Worm (Caenorhabditis elegans) whole organism, L3 larva: Measurements from ENCODE around the gene F53A9.6.

Experiments
- egl-5 ChIP-seq: fragments of 150-350 bp; optimal IDR thresholded peaks from 2 replicates; lab custom pipeline; 2017; ENCODE audit warnings: missing biosample characterization, missing genetic modification reagents, missing genetic modification characterization, inconsistent platforms
- elt-3 ChIP-seq, 3 experiments: fragments of 150-350 bp in 1 of 3; sonication (generic microtip) in 2 of 3; optimal IDR thresholded peaks; 2 replicates in 2 of 3; 4 replicates in 1 of 3; lab custom pipeline; 2014 to 2017; ENCODE audit warnings: missing biosample characterization in 3 of 3, missing genetic modification characterization in 3 of 3
- jun-1 ChIP-seq: fragments of 150-350 bp; optimal IDR thresholded peaks from 2 replicates; lab custom pipeline; 2014; ENCODE audit warnings: missing biosample characterization, missing genetic modification reagents, missing genetic modification characterization
- nhr-25 ChIP-seq: sonication (generic microtip); optimal IDR thresholded peaks from 2 replicates; lab custom pipeline; 2017; ENCODE audit warnings: missing biosample characterization, missing genetic modification characterization
- nhr-43 ChIP-seq: sonication (generic microtip); optimal IDR thresholded peaks from 2 replicates; lab custom pipeline; 2016; ENCODE audit warnings: mild to moderate bottlenecking, missing genetic modification characterization, missing compliant biosample characterization; ENCODE audit not compliant: poor library complexity, severe bottlenecking
- nhr-76 ChIP-seq: fragments of 150-350 bp; sonication (generic microtip); optimal IDR thresholded peaks from 5 replicates; lab custom pipeline; 2014; ENCODE audit warnings: missing biosample characterization, missing genetic modification characterization
- nhr-77 ChIP-seq: fragments of 150-350 bp; optimal IDR thresholded peaks from 2 replicates; lab custom pipeline; 2014; ENCODE audit warnings: missing biosample characterization, missing genetic modification characterization
- skn-1 ChIP-seq: fragments of 150-350 bp; optimal IDR thresholded peaks from 2 replicates; lab custom pipeline; 2014; ENCODE audit warnings: missing biosample characterization, missing genetic modification characterization
- unc-62 ChIP-seq: fragments of 150-350 bp; sonication (generic microtip); optimal IDR thresholded peaks from 4 replicates; lab custom pipeline; 2014; ENCODE audit warnings: missing biosample characterization, missing genetic modification reagents, missing genetic modification characterization

DNA sequence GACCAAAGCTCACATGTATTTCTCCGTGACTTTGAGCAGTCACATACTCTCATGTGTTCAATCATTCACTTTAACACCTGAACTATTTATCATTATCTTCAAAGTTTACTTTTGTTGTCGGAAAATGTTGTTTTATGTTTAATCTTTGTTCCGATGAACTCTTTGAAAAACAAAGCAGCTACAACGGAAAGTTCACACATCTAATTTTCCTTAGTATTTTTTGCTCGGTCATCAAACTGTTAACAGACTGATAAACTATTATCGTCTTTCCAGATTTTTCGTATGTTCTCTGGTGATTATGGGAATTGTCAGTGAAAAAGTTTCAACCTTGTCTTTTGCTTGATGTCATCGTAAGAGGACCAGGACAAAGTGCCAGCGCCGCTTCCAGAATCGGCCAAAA is 42.4 kb upstream of the F53A9.6 start:
- TF ChIP-seq elt-3 (tag; optimal IDR thresholded peaks at IDR 0.05; lab: Kevin White, UChicago) (no peak), jun-1 (tag; lab: Kevin White, UChicago) (no peak), nhr-43 (tag; lab: Kevin White, UChicago) (no peak), unc-62 (GFP tag; lab: Kevin White, UChicago) (no peak), nhr-25 (tag; lab: Kevin White, UChicago) (no peak), nhr-76 (no peak), nhr-77 (tag; lab: Kevin White, UChicago) (no peak), skn-1 (no peak), egl-5 (tag; lab: Kevin White, UChicago) (no peak)
